Fruit fly (Drosophila melanogaster) S2 (cell line): Measurements from ENCODE around the gene CG17005.

ENCODE experiments used
- CG8478 ChIP-seq: fragments of >200 bp; optimal IDR thresholded peaks from 2 replicates; lab custom pipeline; 2018
- CTCF ChIP-seq, 2 experiments: fragments of >200 bp; optimal IDR thresholded peaks; 2 replicates each; lab custom pipeline; 2018

The CG17005 gene

dm6 chr2L:9327444-9327843 lies at the start of gene CG17005:
Gene CG17005 (plus strand): TSS chr2L:9327744.
- no peak for TF ChIP-seq CG8478 (lab: Kevin White, UChicago)
- TF ChIP-seq CTCF (optimal IDR thresholded peaks at IDR 0.05; lab: Kevin White, UChicago): no peak

- TF ChIP-seq CTCF (optimal IDR thresholded peaks at IDR 0.05; lab: Kevin White, UChicago) (no peak), CG8478 (lab: Kevin White, UChicago) (no peak)
Measured at dm6 chr2L:9321022-9321421, 6.5 kb upstream of the CG17005 start.

dm6 chr2L:9330628-9331027 lies 3.1 kb downstream of the CG17005 start, which contains the start of gene Cks30A:
Gene Cks30A (plus strand): TSS chr2L:9330763.
- no peak for TF ChIP-seq CG8478 (lab: Kevin White, UChicago)
- TF ChIP-seq CTCF (optimal IDR thresholded peaks at IDR 0.05; lab: Kevin White, UChicago): peak; percentile 45 to 48

- TF ChIP-seq CG8478 (lab: Kevin White, UChicago): no peak
Measured at dm6 chr2L:9333300-9333876, 5.8 kb downstream of the CG17005 start, which contains the start of gene Eaat1. Gene Eaat1 (plus strand): TSS chr2L:9333567.

dm6 chr2L:9338852-9339251 lies 11.3 kb downstream of the CG17005 start:
- TF ChIP-seq CTCF (optimal IDR thresholded peaks at IDR 0.05; lab: Kevin White, UChicago) (no peak), CG8478 (lab: Kevin White, UChicago) (no peak)

- TF ChIP-seq CG8478 (lab: Kevin White, UChicago) (no peak), CTCF (optimal IDR thresholded peaks at IDR 0.05; lab: Kevin White, UChicago) (no peak)
Measured at dm6 chr2L:9341960-9342359, 14.4 kb downstream of the CG17005 start.

dm6 chr2L:9342532-9342931 lies 15.0 kb downstream of the CG17005 start, which contains the start of gene CG3748:
Gene CG3748 (plus strand): TSS chr2L:9342832.
- no peak for TF ChIP-seq CG8478 (lab: Kevin White, UChicago)
- TF ChIP-seq CTCF (optimal IDR thresholded peaks at IDR 0.05; lab: Kevin White, UChicago): no peak

- TF ChIP-seq CG8478 (lab: Kevin White, UChicago): no peak
- TF ChIP-seq CTCF (optimal IDR thresholded peaks at IDR 0.05; lab: Kevin White, UChicago): no peak
Measured at dm6 chr2L:9349246-9349645, 21.7 kb downstream of the CG17005 start, which contains the start of gene CG43350. Gene CG43350 (plus strand): TSS chr2L:9349546.

- TF ChIP-seq CTCF (optimal IDR thresholded peaks at IDR 0.05; lab: Kevin White, UChicago): no peak
- TF ChIP-seq CG8478 (lab: Kevin White, UChicago): no peak
Measured at dm6 chr2L:9350170-9350569, 22.6 kb downstream of the CG17005 start, which contains the start of gene CG13110. Gene CG13110 (plus strand): TSS chr2L:9350470.

- no peak for TF ChIP-seq CTCF (optimal IDR thresholded peaks at IDR 0.05; lab: Kevin White, UChicago)
- TF ChIP-seq CG8478 (lab: Kevin White, UChicago): no peak
Measured at dm6 chr2L:9367340-9367739, 39.8 kb downstream of the CG17005 start, which contains the start of gene CG34181. Gene CG34181 (plus strand): TSS chr2L:9367640.

dm6 chr2L:9369724-9370123 lies 42.2 kb downstream of the CG17005 start:
- TF ChIP-seq CG8478 (lab: Kevin White, UChicago) (no peak), CTCF (optimal IDR thresholded peaks at IDR 0.05; lab: Kevin White, UChicago) (no peak)

- TF ChIP-seq CG8478 (lab: Kevin White, UChicago) (no peak), CTCF (optimal IDR thresholded peaks at IDR 0.05; lab: Kevin White, UChicago) (no peak)
Measured at dm6 chr2L:9377789-9378188, 50.2 kb downstream of the CG17005 start.
